Fruit fly (Drosophila melanogaster) whole organism, embryonic: Measurements from ENCODE around the gene CG14440.
A peak's percentile ranks its signal among the peaks of the same experiment; 100 is the strongest.

Experiments used
- ATbp ChIP-seq: fragments of 200-800 bp; sonication (Bioruptor generic); optimal IDR thresholded peaks from 2 replicates; lab custom pipeline; 2017; ENCODE audit warnings: missing biosample characterization, mild to moderate bottlenecking, missing genetic modification characterization, missing genetic modification reagents
- Atf6 ChIP-seq: fragments of 200-800 bp; sonication (Bioruptor generic); IDR thresholded peaks from 2 replicates; pipeline ENCODE4 v1.3.6; 2022; ENCODE audit warnings: missing biosample characterization, missing genetic modification characterization
- B-H2 ChIP-seq: fragments of 200-800 bp; sonication (Bioruptor generic); optimal IDR thresholded peaks from 2 replicates; lab custom pipeline; 2018; ENCODE audit warnings: missing biosample characterization, mild to moderate bottlenecking, missing genetic modification characterization
- Bdp1 ChIP-seq: fragments of 200-800 bp; sonication (Bioruptor generic); optimal IDR thresholded peaks from 3 replicates; lab custom pipeline; 2016; ENCODE audit warnings: missing biosample characterization, missing genetic modification characterization
- BtbVII ChIP-seq: fragments of 200-800 bp; sonication (Bioruptor generic); optimal IDR thresholded peaks from 3 replicates; lab custom pipeline; 2017; ENCODE audit warnings: missing biosample characterization, mild to moderate bottlenecking, missing genetic modification characterization
- CG11398 ChIP-seq: fragments of 200-800 bp; sonication (Bioruptor generic); optimal IDR thresholded peaks from 2 replicates; lab custom pipeline; 2016; ENCODE audit warnings: missing biosample characterization, missing genetic modification characterization
- CG11456 ChIP-seq: fragments of 200-800 bp; sonication (Bioruptor generic); IDR thresholded peaks from 3 replicates; pipeline ENCODE4 v1.3.6; 2022; ENCODE audit warnings: missing biosample characterization, missing genetic modification characterization
- CG12299 ChIP-seq: fragments of 200-800 bp; sonication (Bioruptor generic); optimal IDR thresholded peaks from 2 replicates; lab custom pipeline; 2018; ENCODE audit warnings: missing biosample characterization, mild to moderate bottlenecking, missing genetic modification characterization
- CG13624 ChIP-seq: fragments of 200-800 bp; sonication (Bioruptor generic); optimal IDR thresholded peaks from 2 replicates; lab custom pipeline; 2016; ENCODE audit warnings: missing biosample characterization, missing genetic modification characterization
- CG14050 ChIP-seq: fragments of 200-800 bp; sonication (Bioruptor generic); IDR thresholded peaks from 3 replicates; pipeline ENCODE4 v1.3.6; 2022; ENCODE audit warnings: missing biosample characterization, missing genetic modification characterization
- CG17802 ChIP-seq: fragments of 200-800 bp; sonication (Bioruptor generic); optimal IDR thresholded peaks from 2 replicates; lab custom pipeline; 2018; ENCODE audit warnings: missing biosample characterization, mild to moderate bottlenecking, missing genetic modification characterization, moderate library complexity
- CG30403 ChIP-seq: fragments of 200-800 bp; sonication (Bioruptor generic); optimal IDR thresholded peaks from 3 replicates; lab custom pipeline; 2016; ENCODE audit warnings: missing biosample characterization, missing genetic modification characterization
- CG33213 ChIP-seq: fragments of 200-800 bp; sonication (Bioruptor generic); optimal IDR thresholded peaks from 3 replicates; lab custom pipeline; 2016; ENCODE audit warnings: missing biosample characterization, missing genetic modification characterization
- CG6854 ChIP-seq: fragments of 200-800 bp; sonication (Bioruptor generic); optimal IDR thresholded peaks from 3 replicates; lab custom pipeline; 2017; ENCODE audit warnings: missing biosample characterization, mild to moderate bottlenecking, missing genetic modification characterization
- CG7963 ChIP-seq: fragments of 200-800 bp; sonication (Bioruptor generic); IDR thresholded peaks from 3 replicates; pipeline ENCODE4 v1.3.6; 2022; ENCODE audit warnings: missing biosample characterization, missing genetic modification characterization; ENCODE audit not compliant: partially characterized antibody
- CG8478 ChIP-seq: fragments of >200 bp; optimal IDR thresholded peaks from 2 replicates; lab custom pipeline; 2018
- CG9817 ChIP-seq: fragments of 200-800 bp; sonication (Bioruptor generic); optimal IDR thresholded peaks from 2 replicates; lab custom pipeline; 2018; ENCODE audit warnings: missing biosample characterization, mild to moderate bottlenecking, missing genetic modification characterization, moderate library complexity
- CG9876 ChIP-seq: fragments of 200-800 bp; sonication (Bioruptor generic); optimal IDR thresholded peaks from 2 replicates; lab custom pipeline; 2016; ENCODE audit warnings: missing biosample characterization, missing genetic modification characterization
- Dbx ChIP-seq: fragments of 200-800 bp; sonication (Bioruptor generic); IDR thresholded peaks from 3 replicates; pipeline ENCODE4 v1.3.6; 2022; ENCODE audit warnings: missing biosample characterization, missing genetic modification characterization
- Eip74EF ChIP-seq, 2 experiments: fragments of 200-800 bp in 1 of 2; fragments of >200 bp in 1 of 2; sonication (Bioruptor generic) in 1 of 2; optimal IDR thresholded peaks; 2 replicates each; lab custom pipeline; 2017 to 2019; ENCODE audit warnings: missing biosample characterization in 2 of 2, missing genetic modification characterization in 2 of 2, mild to moderate bottlenecking in 1 of 2, moderate library complexity in 1 of 2
- Elba2 ChIP-seq: fragments of 200-800 bp; sonication (Bioruptor generic); optimal IDR thresholded peaks from 3 replicates; lab custom pipeline; 2016; ENCODE audit warnings: missing biosample characterization, missing genetic modification characterization
- Ets97D ChIP-seq: fragments of 200-800 bp; sonication (Bioruptor generic); optimal IDR thresholded peaks from 3 replicates; lab custom pipeline; 2016; ENCODE audit warnings: missing biosample characterization, missing genetic modification characterization
- Fer1 ChIP-seq: fragments of 200-800 bp; sonication (Bioruptor generic); optimal IDR thresholded peaks from 2 replicates; lab custom pipeline; 2017; ENCODE audit warnings: missing biosample characterization, mild to moderate bottlenecking, missing genetic modification characterization
- HLHmδ ChIP-seq: fragments of 200-800 bp; sonication (Bioruptor generic); optimal IDR thresholded peaks from 2 replicates; lab custom pipeline; 2018; ENCODE audit warnings: missing biosample characterization, mild to moderate bottlenecking, missing genetic modification characterization, moderate library complexity
- Hey ChIP-seq: fragments of 200-800 bp; sonication (Bioruptor generic); optimal IDR thresholded peaks from 3 replicates; lab custom pipeline; 2018; ENCODE audit warnings: missing biosample characterization, mild to moderate bottlenecking, missing genetic modification characterization
- HmgD ChIP-seq: fragments of 200-800 bp; sonication (Bioruptor generic); optimal IDR thresholded peaks from 3 replicates; lab custom pipeline; 2016; ENCODE audit warnings: missing biosample characterization, missing genetic modification characterization
- Hsf ChIP-seq: fragments of 200-800 bp; sonication (Bioruptor generic); optimal IDR thresholded peaks from 3 replicates; lab custom pipeline; 2016; ENCODE audit warnings: missing biosample characterization, missing genetic modification characterization
- Jarid2 ChIP-seq: fragments of 200-800 bp; sonication (Bioruptor generic); optimal IDR thresholded peaks from 3 replicates; lab custom pipeline; 2017; ENCODE audit warnings: mild to moderate bottlenecking, missing biosample characterization, missing genetic modification reagents, missing genetic modification characterization
- Med ChIP-seq: fragments of 200-800 bp; sonication (Bioruptor generic); peaks from one replicate; lab custom pipeline; 2016; ENCODE audit warnings: missing biosample characterization, missing genetic modification characterization, mild to moderate bottlenecking, inconsistent platforms, moderate library complexity
- Neu2 ChIP-seq: fragments of 200-800 bp; sonication (Bioruptor generic); optimal IDR thresholded peaks from 3 replicates; lab custom pipeline; 2016; ENCODE audit warnings: missing biosample characterization, missing genetic modification characterization, borderline replicate concordance
- Oli ChIP-seq: fragments of 200-800 bp; sonication (Bioruptor generic); optimal IDR thresholded peaks from 2 replicates; lab custom pipeline; 2018; ENCODE audit warnings: missing biosample characterization, mild to moderate bottlenecking, missing genetic modification characterization, moderate library complexity
- ase ChIP-seq: fragments of 200-800 bp; sonication (Bioruptor generic); IDR thresholded peaks from 3 replicates; pipeline ENCODE4 v1.3.6; 2022; ENCODE audit warnings: missing biosample characterization, missing genetic modification characterization
- ato ChIP-seq: fragments of 200-800 bp; sonication (Bioruptor generic); IDR thresholded peaks from 2 replicates; pipeline ENCODE4 v1.3.6; 2022; ENCODE audit warnings: missing biosample characterization, missing genetic modification characterization; ENCODE audit not compliant: partially characterized antibody
- bab2 ChIP-seq: fragments of 200-800 bp; sonication (Bioruptor generic); optimal IDR thresholded peaks from 2 replicates; lab custom pipeline; 2016; ENCODE audit warnings: missing biosample characterization, missing genetic modification characterization
- cato ChIP-seq: fragments of 200-800 bp; sonication (Bioruptor generic); optimal IDR thresholded peaks from 2 replicates; lab custom pipeline; 2016; ENCODE audit warnings: missing biosample characterization, missing genetic modification characterization, borderline replicate concordance
- dmrt99B ChIP-seq: fragments of 200-800 bp; sonication (Bioruptor generic); optimal IDR thresholded peaks from 2 replicates; lab custom pipeline; 2018; ENCODE audit warnings: missing biosample characterization, mild to moderate bottlenecking, missing genetic modification characterization, moderate library complexity
- dpn ChIP-seq, 2 experiments: fragments of 200-800 bp; sonication (Bioruptor generic); optimal IDR thresholded peaks; 3 replicates each; lab custom pipeline; 2016; ENCODE audit warnings: missing biosample characterization in 2 of 2, missing genetic modification characterization in 2 of 2
- fru ChIP-seq: fragments of >200 bp; optimal IDR thresholded peaks from 2 replicates; lab custom pipeline; 2017
- grau ChIP-seq: fragments of 200-800 bp; optimal IDR thresholded peaks from 3 replicates; lab custom pipeline; 2019; ENCODE audit warnings: missing biosample characterization, mild to moderate bottlenecking, missing genetic modification characterization, moderate library complexity
- her ChIP-seq: fragments of 200-800 bp; sonication (Bioruptor generic); optimal IDR thresholded peaks from 2 replicates; lab custom pipeline; 2016; ENCODE audit warnings: missing biosample characterization, missing genetic modification characterization
- jigr1 ChIP-seq: fragments of 200-800 bp; sonication (Bioruptor generic); IDR thresholded peaks from 3 replicates; pipeline ENCODE4 v1.3.6; 2022; ENCODE audit warnings: missing biosample characterization, missing genetic modification characterization
- odd ChIP-seq: fragments of 200-800 bp; sonication (Bioruptor generic); optimal IDR thresholded peaks from 2 replicates; lab custom pipeline; 2017; ENCODE audit warnings: missing biosample characterization, mild to moderate bottlenecking, missing genetic modification characterization
- prd ChIP-seq, 3 experiments: fragments of >200 bp in 2 of 3; fragments of 200-800 bp in 1 of 3; sonication (Bioruptor generic) in 1 of 3; optimal IDR thresholded peaks in 2 of 3; IDR thresholded peaks in 1 of 3; 2 replicates in 2 of 3; 3 replicates in 1 of 3; pipeline versions ENCODE4 v1.3.6 to Lab custom; 2017 to 2022; ENCODE audit warnings: missing biosample characterization in 1 of 3, missing genetic modification characterization in 1 of 3
- sqz ChIP-seq: fragments of 200-800 bp; sonication (Bioruptor generic); optimal IDR thresholded peaks from 3 replicates; lab custom pipeline; 2018; ENCODE audit warnings: missing biosample characterization, mild to moderate bottlenecking, missing genetic modification characterization
- stc ChIP-seq: fragments of 200-800 bp; sonication (Bioruptor generic); IDR thresholded peaks from 2 replicates; pipeline ENCODE4 v1.3.6; 2022; ENCODE audit warnings: missing biosample characterization, missing genetic modification characterization
- tap ChIP-seq: fragments of 200-800 bp; optimal IDR thresholded peaks from 3 replicates; lab custom pipeline; 2019; ENCODE audit warnings: missing biosample characterization, mild to moderate bottlenecking, missing genetic modification characterization, moderate library complexity
- tio ChIP-seq: fragments of 200-800 bp; sonication (Bioruptor generic); optimal IDR thresholded peaks from 2 replicates; lab custom pipeline; 2017; ENCODE audit warnings: missing biosample characterization, missing genetic modification characterization, inconsistent platforms
- tx ChIP-seq: fragments of 200-800 bp; sonication (Bioruptor generic); optimal IDR thresholded peaks from 2 replicates; lab custom pipeline; 2016; ENCODE audit warnings: missing biosample characterization, missing genetic modification characterization
- wek ChIP-seq: fragments of 200-800 bp; sonication (Bioruptor generic); optimal IDR thresholded peaks from 3 replicates; lab custom pipeline; 2018; ENCODE audit warnings: missing biosample characterization, mild to moderate bottlenecking, missing genetic modification characterization, moderate library complexity

CG14440 gene

DNA sequence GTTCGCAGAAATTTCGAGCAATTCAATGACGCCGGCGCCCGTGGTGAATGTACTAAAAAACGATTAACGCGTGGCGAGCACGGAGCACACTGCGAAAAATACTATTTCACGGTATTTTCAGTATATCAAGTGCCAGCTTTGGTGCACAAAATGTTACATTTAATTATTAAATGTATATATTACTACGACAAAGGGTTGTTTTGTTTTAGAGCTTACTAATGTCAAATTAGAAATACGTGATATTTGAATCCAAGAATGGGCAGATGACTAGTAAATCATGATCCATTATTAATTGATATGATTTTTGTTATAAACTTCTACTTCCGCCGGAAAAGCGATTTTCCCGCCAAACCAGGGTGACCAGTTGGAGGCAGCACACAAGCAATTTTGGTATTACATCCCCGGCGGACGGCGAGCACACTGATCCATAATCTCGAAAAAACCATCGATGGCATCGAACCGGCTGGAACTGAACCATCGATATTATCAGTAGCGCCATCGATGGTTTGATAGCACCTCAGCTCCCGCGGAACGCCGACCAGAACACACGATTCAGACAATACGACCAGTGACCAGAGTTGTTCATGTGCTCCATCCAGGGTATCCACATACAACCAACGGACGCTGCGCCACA is 44.1 kb downstream of the CG14440 start, which contains the start of the genes CG3226 and Cdc7 (continued):
- TF ChIP-seq Med (peak; percentile 96), HmgD (GFP tag; lab: Kevin White, UChicago) (no peak), stc (peak; percentile 65; the same call in 1 of the 2 replicates), bab2 (GFP tag; lab: Kevin White, UChicago) (peak; percentile 35), CG9876 (GFP tag; lab: Kevin White, UChicago) (peak; percentile 49), Atf6 (GFP tag; lab: Robert Waterston, UW) (peak; percentile 55; the same call in 1 of the 2 replicates), Neu2 (GFP tag; lab: Kevin White, UChicago) (no peak), jigr1 (no peak), Fer1 (peak; percentile 90), prd (optimal IDR thresholded peaks at IDR 0.05; lab: Kevin White, UChicago) (no peak), prd (GFP tag; IDR thresholded peaks at IDR 0.05; lab: Robert Waterston, UW) (no peak), BtbVII (GFP tag; lab: Kevin White, UChicago) (peak; percentile 83), tap (tag; lab: Kevin White, UChicago) (peak; percentile 47), CG11456 (GFP tag; lab: Robert Waterston, UW) (peak; percentile 78; the same call in 2 of the 3 replicates), CG9817 (tag; lab: Kevin White, UChicago) (peak; percentile 64), Dbx (peak; percentile 72; the same call in 2 of the 3 replicates), Eip74EF (GFP tag; optimal IDR thresholded peaks at IDR 0.05; lab: Kevin White, UChicago) (peak in 1 of 2 experiments; percentile 62), B-H2 (GFP tag; lab: Kevin White, UChicago) (peak; percentile 80), dmrt99B (tag; lab: Kevin White, UChicago) (peak; percentile 67), CG7963 (GFP tag; lab: Robert Waterston, UW) (no peak), CG33213 (peak; percentile 63), CG13624 (GFP tag; lab: Kevin White, UChicago) (peak; percentile 48), CG12299 (tag; lab: Kevin White, UChicago) (peak; percentile 70), CG6854 (GFP tag; lab: Kevin White, UChicago) (peak; percentile 75), CG11398 (GFP tag; lab: Kevin White, UChicago) (no peak), CG30403 (GFP tag; lab: Kevin White, UChicago) (peak; percentile 66), Ets97D (peak; percentile 98), cato (GFP tag; lab: Kevin White, UChicago) (peak; percentile 43), ase (GFP tag; lab: Robert Waterston, UW) (no peak), Oli (tag; lab: Kevin White, UChicago) (peak; percentile 53), dpn (GFP tag; optimal IDR thresholded peaks at IDR 0.05; lab: Kevin White, UChicago) (peak; percentile 25 to 46), CG17802 (tag; lab: Kevin White, UChicago) (peak; percentile 38), Bdp1 (GFP tag; lab: Kevin White, UChicago) (peak; percentile 48), tx (GFP tag; lab: Kevin White, UChicago) (no peak), Elba2 (no peak), ato (GFP tag; lab: Robert Waterston, UW) (peak; percentile 73), CG8478 (lab: Kevin White, UChicago) (no peak), CG14050 (GFP tag; lab: Robert Waterston, UW) (peak; percentile 48; the same call in 1 of the 3 replicates), Jarid2 (GFP tag; lab: Kevin White, UChicago) (peak; percentile 69), odd (GFP tag; lab: Kevin White, UChicago) (peak; percentile 75), grau (tag; lab: Kevin White, UChicago) (peak; percentile 69), sqz (GFP tag; lab: Kevin White, UChicago) (peak; percentile 72), HLHmδ (GFP tag; lab: Kevin White, UChicago) (peak; percentile 76), Hey (tag; lab: Kevin White, UChicago) (peak; percentile 40), fru (lab: Kevin White, UChicago) (no peak), her (GFP tag; lab: Kevin White, UChicago) (no peak), ATbp (peak; percentile 69), wek (GFP tag; lab: Kevin White, UChicago) (peak; percentile 74), tio (peak; percentile 51), Hsf (GFP tag; lab: Kevin White, UChicago) (peak; percentile 56)
